Worm (Caenorhabditis elegans): ENCODE results near the gene T28A8.4.

DNA sequence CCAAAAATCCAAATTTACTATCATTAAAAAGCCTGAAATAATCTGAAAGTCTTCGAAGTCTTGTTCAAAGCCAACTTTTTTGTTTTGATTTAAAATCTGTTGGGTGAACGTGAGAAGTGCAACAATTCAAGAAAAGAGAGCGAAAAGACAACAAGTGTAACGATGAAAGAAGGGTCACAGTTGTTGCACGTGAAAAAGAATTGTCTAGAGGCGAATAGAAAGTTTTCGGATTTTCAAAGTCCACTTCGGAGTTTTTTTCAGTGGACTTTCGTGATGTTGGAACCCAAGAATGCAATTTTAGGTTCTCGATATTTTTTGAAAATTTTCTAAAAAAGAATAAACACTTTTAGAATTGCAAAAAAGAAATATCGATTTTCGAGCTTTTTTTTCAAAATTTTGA, 46.5 kb downstream of the T28A8.4 start:
- TF ChIP-seq pqm-1 (tag; optimal IDR thresholded peaks at IDR 0.05) (no peak), mdl-1 (tag; optimal IDR thresholded peaks at IDR 0.05) (no peak), elt-3 (tag; optimal IDR thresholded peaks at IDR 0.05) (no peak), fkh-10 (GFP tag; optimal IDR thresholded peaks at IDR 0.05) (no peak), hmg-11 (tag; optimal IDR thresholded peaks at IDR 0.05) (no peak), nhr-11 (tag; optimal IDR thresholded peaks at IDR 0.05) (no peak), egl-27 (tag; optimal IDR thresholded peaks at IDR 0.05) (no peak), nhr-43 (tag; optimal IDR thresholded peaks at IDR 0.05; ENCODE audit: poor library complexity, severe bottlenecking) (no peak), pha-4 (tag; optimal IDR thresholded peaks at IDR 0.05) (no peak), nhr-23 (tag; optimal IDR thresholded peaks at IDR 0.05) (no peak)

Measured in whole organism, L3 larva.